Fruit fly (Drosophila melanogaster): ENCODE results near the gene PolE1.

Gene PolE1

DNA sequence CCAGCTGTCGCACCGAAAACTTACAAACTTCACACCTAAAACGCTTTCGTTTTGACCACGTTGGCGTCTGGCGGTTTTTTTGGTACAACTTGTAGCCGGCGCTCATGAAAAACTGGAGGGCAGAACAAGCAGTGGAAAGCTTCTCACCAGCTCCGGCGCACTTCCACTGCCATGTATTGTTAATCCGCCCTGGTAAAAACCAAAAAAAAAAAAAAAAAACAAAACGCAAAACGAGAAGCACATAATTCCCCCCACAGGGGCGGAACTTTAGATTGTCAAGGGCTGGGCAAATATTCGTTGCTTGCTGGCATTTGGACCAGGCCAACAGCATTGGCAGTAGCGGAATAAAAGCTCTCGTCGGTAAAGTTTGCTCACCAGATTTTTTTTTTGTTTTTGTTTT, 26.4 kb downstream of the PolE1 start (continued):
- no peak for TF ChIP-seq Asciz (GFP tag; optimal IDR thresholded peaks at IDR 0.05)
- no peak for TF ChIP-seq cg (GFP tag; optimal IDR thresholded peaks at IDR 0.05)
- TF ChIP-seq Spps (tag; optimal IDR thresholded peaks at IDR 0.05) = no peak
- no peak for TF ChIP-seq nerfin-2 (GFP tag; IDR thresholded peaks at IDR 0.05; ENCODE audit: partially characterized antibody)
- no peak for TF ChIP-seq lola (GFP tag; optimal IDR thresholded peaks at IDR 0.05)
- no peak for TF ChIP-seq Sox102F (GFP tag; optimal IDR thresholded peaks at IDR 0.05)
- no peak for TF ChIP-seq hth (optimal IDR thresholded peaks at IDR 0.05)
- TF ChIP-seq CG10654 (GFP tag; optimal IDR thresholded peaks at IDR 0.05) = no peak
- no peak for TF ChIP-seq CG16813 (GFP tag; IDR thresholded peaks at IDR 0.05; ENCODE audit: partially characterized antibody)
- TF ChIP-seq tna (GFP tag; IDR thresholded peaks at IDR 0.05; ENCODE audit: partially characterized antibody) = peak; percentile 45; the same call in 1 of the 2 replicates
- no peak for TF ChIP-seq tap (tag; optimal IDR thresholded peaks at IDR 0.05)
- peak; percentile 33 for TF ChIP-seq Xbp1 (GFP tag; optimal IDR thresholded peaks at IDR 0.05)
- no peak for TF ChIP-seq D (optimal IDR thresholded peaks at IDR 0.05)
- no peak for TF ChIP-seq D (GFP tag; optimal IDR thresholded peaks at IDR 0.05)
- no peak for TF ChIP-seq sim (GFP tag; IDR thresholded peaks at IDR 0.05)
- TF ChIP-seq rib (GFP tag; IDR thresholded peaks at IDR 0.05) = 0 out of 2 replicates have a peak, but pooled peaks have one; percentile 59
- TF ChIP-seq CG14014 (GFP tag; IDR thresholded peaks at IDR 0.05) = peak; percentile 24; the same call in 1 of the 2 replicates
- no peak; the same call in 1 of the 2 replicates for TF ChIP-seq vvl (GFP tag; IDR thresholded peaks at IDR 0.05)
- no peak for TF ChIP-seq stc (GFP tag; IDR thresholded peaks at IDR 0.05)
- no peak for TF ChIP-seq jigr1 (GFP tag; IDR thresholded peaks at IDR 0.05)
- TF ChIP-seq CG12769 (tag; optimal IDR thresholded peaks at IDR 0.05) = peak; percentile 40
- no peak for TF ChIP-seq CG12942 (GFP tag; optimal IDR thresholded peaks at IDR 0.05)
- TF ChIP-seq disco-r (GFP tag; optimal IDR thresholded peaks at IDR 0.05) = no peak
- no peak for TF ChIP-seq Stat92E (GFP tag; optimal IDR thresholded peaks at IDR 0.05)
- no peak for TF ChIP-seq z (GFP tag; IDR thresholded peaks at IDR 0.05)
- TF ChIP-seq fd102C (GFP tag; optimal IDR thresholded peaks at IDR 0.05) = no peak
- no peak for TF ChIP-seq Sry-δ (GFP tag; optimal IDR thresholded peaks at IDR 0.05)
- no peak for TF ChIP-seq H2.0 (GFP tag; IDR thresholded peaks at IDR 0.05)
- no peak for TF ChIP-seq Doc2 (GFP tag; IDR thresholded peaks at IDR 0.05)
- peak; percentile 18 for TF ChIP-seq lbe (GFP tag; optimal IDR thresholded peaks at IDR 0.05)
- no peak for TF ChIP-seq Side (GFP tag; optimal IDR thresholded peaks at IDR 0.05)
- no peak for TF ChIP-seq CG2199 (GFP tag; IDR thresholded peaks at IDR 0.05)
- peak; percentile 42 for TF ChIP-seq oc (tag; optimal IDR thresholded peaks at IDR 0.05)
- TF ChIP-seq lmd (GFP tag; IDR thresholded peaks at IDR 0.05) = no peak
- TF ChIP-seq CG9876 (GFP tag; optimal IDR thresholded peaks at IDR 0.05) = no peak
- no peak for TF ChIP-seq CG1602 (GFP tag; optimal IDR thresholded peaks at IDR 0.05)
- no peak for TF ChIP-seq Hand (GFP tag; optimal IDR thresholded peaks at IDR 0.05)
- TF ChIP-seq HmgZ (tag; optimal IDR thresholded peaks at IDR 0.05) = peak; percentile 25
- no peak for TF ChIP-seq Deaf1 (tag; optimal IDR thresholded peaks at IDR 0.05)
- TF ChIP-seq abd-A (tag; optimal IDR thresholded peaks at IDR 0.05) = peak; percentile 82
- TF ChIP-seq ham (GFP tag; IDR thresholded peaks at IDR 0.05) = no peak
- no peak for TF ChIP-seq CG31365 (tag; optimal IDR thresholded peaks at IDR 0.05)
- TF ChIP-seq Doc3 (GFP tag; IDR thresholded peaks at IDR 0.05; ENCODE audit: partially characterized antibody) = peak; percentile 35; the same call in 1 of the 3 replicates
- no peak for TF ChIP-seq CG17912 (GFP tag; optimal IDR thresholded peaks at IDR 0.05)
- TF ChIP-seq Hmr (GFP tag; optimal IDR thresholded peaks at IDR 0.05) = peak; percentile 17
- no peak for TF ChIP-seq CHES-1-like (GFP tag; optimal IDR thresholded peaks at IDR 0.05)
- no peak for TF ChIP-seq klu (GFP tag; IDR thresholded peaks at IDR 0.05)
- TF ChIP-seq CG8388 (GFP tag; optimal IDR thresholded peaks at IDR 0.05) = no peak
- TF ChIP-seq Lim3 (GFP tag; IDR thresholded peaks at IDR 0.05) = no peak
- TF ChIP-seq CG1832 (GFP tag; optimal IDR thresholded peaks at IDR 0.05) = no peak
- TF ChIP-seq CG2120 (GFP tag; optimal IDR thresholded peaks at IDR 0.05) = peak; percentile 34
